Worm (Caenorhabditis elegans) whole organism, early embryonic: ENCODE results near the gene str-60.
"Not testable (repeated sequence)": the region's sequence is repeated elsewhere in the genome, so short reads cannot be mapped to it uniquely, and the experiment has no call there.

Experiments
- B0310.2 ChIP-seq: sonication (generic microtip); optimal IDR thresholded peaks from 2 replicates; lab custom pipeline; 2016; ENCODE audit warnings: mild to moderate bottlenecking, missing genetic modification characterization, missing compliant biosample characterization
- F13C5.2 ChIP-seq: sonication (generic microtip); optimal IDR thresholded peaks from 2 replicates; lab custom pipeline; 2017; ENCODE audit warnings: mild to moderate bottlenecking, missing genetic modification characterization, inconsistent platforms, missing compliant biosample characterization
- aly-1 ChIP-seq: sonication (generic microtip); optimal IDR thresholded peaks from 2 replicates; lab custom pipeline; 2016; ENCODE audit warnings: missing genetic modification characterization, missing compliant biosample characterization
- ama-1 ChIP-seq: fragments of 150-350 bp; optimal IDR thresholded peaks from 2 replicates; lab custom pipeline; 2014
- ceh-13 ChIP-seq: fragments of 200-800 bp; sonication (Bioruptor generic); optimal IDR thresholded peaks from 2 replicates; lab custom pipeline; 2018; ENCODE audit warnings: mild to moderate bottlenecking, missing genetic modification characterization, missing compliant biosample characterization
- ceh-36 ChIP-seq: sonication (generic microtip); optimal IDR thresholded peaks from 2 replicates; lab custom pipeline; 2016; ENCODE audit warnings: missing genetic modification characterization, inconsistent platforms, missing compliant biosample characterization
- ets-7 ChIP-seq: sonication (generic microtip); optimal IDR thresholded peaks from 2 replicates; lab custom pipeline; 2016; ENCODE audit warnings: missing genotype, missing genetic modification characterization, missing compliant biosample characterization
- flt-1 ChIP-seq: fragments of 200-800 bp; sonication (Bioruptor generic); IDR thresholded peaks from 2 replicates; pipeline ENCODE4 v1.3.6; 2022; ENCODE audit warnings: missing genetic modification characterization, missing compliant biosample characterization
- hmbx-1 ChIP-seq: sonication (generic microtip); optimal IDR thresholded peaks from 2 replicates; lab custom pipeline; 2016; ENCODE audit warnings: mild to moderate bottlenecking, missing genetic modification characterization, missing compliant biosample characterization
- hmg-4 ChIP-seq: fragments of 200-800 bp; sonication (Bioruptor generic); optimal IDR thresholded peaks from 2 replicates; lab custom pipeline; 2018; ENCODE audit warnings: mild to moderate bottlenecking, missing genetic modification characterization, missing compliant biosample characterization
- hnd-1 ChIP-seq: sonication (generic microtip); optimal IDR thresholded peaks from 2 replicates; lab custom pipeline; 2016; ENCODE audit warnings: missing genetic modification characterization, missing compliant biosample characterization
- pes-1 ChIP-seq: fragments of 200-800 bp; sonication (Bioruptor generic); IDR thresholded peaks from 2 replicates; pipeline ENCODE4 v1.3.6; 2022; ENCODE audit warnings: missing genetic modification reagents, missing genetic modification characterization, missing compliant biosample characterization
- scrt-1 ChIP-seq: fragments of 200-800 bp; sonication (Bioruptor generic); IDR thresholded peaks from 2 replicates; pipeline ENCODE4 v1.3.6; 2022; ENCODE audit warnings: missing genetic modification characterization, missing compliant biosample characterization
- sea-1 ChIP-seq: fragments of 200-800 bp; sonication (Bioruptor generic); conservative IDR thresholded peaks from 2 replicates; pipeline ENCODE4 v1.3.6; 2022; ENCODE audit warnings: missing genetic modification characterization, missing compliant biosample characterization
- tbx-11 ChIP-seq: fragments of 200-800 bp; sonication (Bioruptor generic); IDR thresholded peaks from 2 replicates; pipeline ENCODE4 v1.3.6; 2022; ENCODE audit warnings: missing genetic modification characterization, missing compliant biosample characterization
- tbx-37 ChIP-seq: fragments of 200-800 bp; sonication (Bioruptor generic); conservative IDR thresholded peaks from 2 replicates; pipeline ENCODE4 v1.3.6; 2022; ENCODE audit warnings: missing genetic modification reagents, missing genetic modification characterization, missing compliant biosample characterization
- tra-4 ChIP-seq: sonication (generic microtip); optimal IDR thresholded peaks from 2 replicates; lab custom pipeline; 2017; ENCODE audit warnings: missing genetic modification characterization, missing compliant biosample characterization

The str-60 gene

ce11 chrV:15897696-15898095, at the start of gene str-60:
TSS of gene str-60 (plus strand) at chrV:15897996.
- TF ChIP-seq aly-1 (tag; lab: Kevin White, UChicago) (no peak), hmg-4 (GFP tag; lab: Kevin White, UChicago) (no peak)

ce11 chrV:15850276-15850811, 47.5 kb upstream of the str-60 start, which contains the start of gene srh-147:
TSS of gene srh-147 (minus strand) at chrV:15850326.
- not testable (repeated sequence) for TF ChIP-seq tbx-37; hnd-1 (tag; lab: Kevin White, UChicago); sea-1 (GFP tag; lab: Robert Waterston, UW)

DNA sequence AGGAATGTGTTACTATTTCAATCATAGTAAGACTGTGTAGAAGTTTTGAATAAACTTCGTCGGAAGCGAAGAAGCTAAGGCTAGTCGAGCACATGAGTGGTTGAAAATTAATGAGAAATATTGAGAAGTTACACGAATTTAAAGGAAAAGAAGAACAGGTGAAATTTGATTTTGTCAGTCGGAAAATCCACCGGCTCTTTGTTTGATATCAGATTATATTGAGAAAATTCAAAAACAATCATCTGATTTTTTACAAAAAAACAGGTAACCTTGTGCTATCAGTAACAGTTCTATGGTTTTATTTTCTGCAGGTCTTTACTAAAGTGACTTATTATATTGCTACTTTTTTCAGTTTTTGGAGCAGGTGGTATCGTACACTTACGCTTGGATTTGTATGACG, 39.5 kb upstream of the str-60 start, which contains the start of gene srh-148:
srh-148 (minus strand) TSS at position 101 of the 400 bp plus-strand sequence.
- TF ChIP-seq tbx-11: no peak

DNA sequence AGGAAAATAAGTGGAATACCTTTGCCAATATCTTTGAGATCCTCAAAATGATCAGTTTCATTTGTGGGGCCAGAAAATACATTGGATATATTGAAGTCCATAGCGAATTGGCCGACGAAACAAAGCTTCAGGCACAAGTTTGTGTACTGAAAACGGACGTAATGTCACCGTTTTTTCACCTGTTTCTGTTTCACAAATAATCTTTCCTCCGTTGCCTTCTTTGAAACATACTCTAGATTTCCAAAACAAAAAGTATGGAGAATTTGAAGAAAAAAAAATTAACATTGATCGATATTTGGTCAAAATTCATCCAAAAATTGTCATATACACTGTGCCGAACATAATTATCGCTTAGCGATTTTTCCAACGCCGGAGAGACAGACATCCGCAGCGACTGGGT, 35.2 kb upstream of the str-60 start, which contains the start of gene srz-12:
srz-12 (minus strand) TSS at position 101 of the 400 bp plus-strand sequence.
- TF ChIP-seq tbx-11: no peak

DNA sequence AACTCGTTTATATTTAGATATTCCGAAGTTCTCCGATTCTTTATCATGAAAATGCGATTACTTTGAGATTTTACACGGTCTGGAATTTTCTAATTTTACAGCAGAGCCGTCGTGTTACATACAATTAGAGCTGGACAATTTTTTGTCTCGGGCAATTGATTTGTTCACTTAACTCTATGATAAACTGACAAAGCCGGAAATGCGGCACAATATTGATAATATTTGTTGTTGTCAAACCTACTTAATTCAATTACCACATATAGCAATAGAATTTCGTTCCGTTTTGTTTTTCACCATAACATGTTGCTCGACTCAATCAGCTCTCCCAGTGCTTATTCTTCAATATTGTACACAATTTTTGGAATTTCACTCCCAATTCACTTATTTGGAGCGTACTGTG, 34.8 kb upstream of the str-60 start, which contains the start of gene srh-299:
srh-299 (plus strand) TSS at position 301 of the 400 bp plus-strand sequence.
- TF ChIP-seq hnd-1 (tag; lab: Kevin White, UChicago): no peak
- no peak for TF ChIP-seq hmbx-1 (tag; lab: Kevin White, UChicago)
- no peak for TF ChIP-seq pes-1
- no peak for TF ChIP-seq flt-1 (GFP tag; lab: Robert Waterston, UW)
- no peak for TF ChIP-seq sea-1 (GFP tag; lab: Robert Waterston, UW)
- no peak for TF ChIP-seq ama-1 (lab: Kevin White, UChicago)
- TF ChIP-seq ceh-36 (tag; lab: Kevin White, UChicago): no peak
- TF ChIP-seq B0310.2 (tag; lab: Kevin White, UChicago): no peak
- no peak for TF ChIP-seq ets-7

ce11 chrV:15865839-15866238, 32.0 kb upstream of the str-60 start, which contains the start of gene srh-293:
TSS of gene srh-293 (plus strand) at chrV:15866139.
- TF ChIP-seq ets-7 (no peak), aly-1 (tag; lab: Kevin White, UChicago) (no peak), F13C5.2 (no peak), ceh-36 (tag; lab: Kevin White, UChicago) (no peak), flt-1 (GFP tag; lab: Robert Waterston, UW) (no peak), scrt-1 (GFP tag; lab: Robert Waterston, UW) (no peak), hmbx-1 (tag; lab: Kevin White, UChicago) (no peak), pes-1 (no peak)

- TF ChIP-seq hmg-4 (GFP tag; lab: Kevin White, UChicago): no peak
- no peak for TF ChIP-seq sea-1 (GFP tag; lab: Robert Waterston, UW)
- TF ChIP-seq pes-1: no peak
- TF ChIP-seq ceh-36 (tag; lab: Kevin White, UChicago): no peak
- TF ChIP-seq scrt-1 (GFP tag; lab: Robert Waterston, UW): no peak
- TF ChIP-seq flt-1 (GFP tag; lab: Robert Waterston, UW): no peak
- no peak for TF ChIP-seq ama-1 (lab: Kevin White, UChicago)
These were observed 30.4 kb upstream of the str-60 start, which contains the start of gene fbxa-197 for ce11 chrV:15867373-15867772. TSS of gene fbxa-197 (plus strand) at chrV:15867673.

- TF ChIP-seq aly-1 (tag; lab: Kevin White, UChicago): no peak
- no peak for TF ChIP-seq flt-1 (GFP tag; lab: Robert Waterston, UW)
- TF ChIP-seq ets-7: no peak
- no peak for TF ChIP-seq hmbx-1 (tag; lab: Kevin White, UChicago)
- TF ChIP-seq hnd-1 (tag; lab: Kevin White, UChicago): no peak
- no peak for TF ChIP-seq B0310.2 (tag; lab: Kevin White, UChicago)
These were observed 27.4 kb upstream of the str-60 start, which contains the start of gene str-57 for ce11 chrV:15870356-15870755. TSS of gene str-57 (plus strand) at chrV:15870656.

ce11 chrV:15872273-15872672, 25.5 kb upstream of the str-60 start, which contains the start of gene str-56:
TSS of gene str-56 (plus strand) at chrV:15872573.
- no peak for TF ChIP-seq B0310.2 (tag; lab: Kevin White, UChicago)
- no peak for TF ChIP-seq flt-1 (GFP tag; lab: Robert Waterston, UW)
- no peak for TF ChIP-seq scrt-1 (GFP tag; lab: Robert Waterston, UW)
- no peak for TF ChIP-seq sea-1 (GFP tag; lab: Robert Waterston, UW)
- no peak for TF ChIP-seq ets-7
- TF ChIP-seq tra-4 (tag; lab: Kevin White, UChicago): no peak
- no peak for TF ChIP-seq F13C5.2

ce11 chrV:15873762-15874161, 24.0 kb upstream of the str-60 start:
- TF ChIP-seq hmg-4 (GFP tag; lab: Kevin White, UChicago) (peak; percentile 99), ets-7 (peak; percentile 97), sea-1 (GFP tag; lab: Robert Waterston, UW) (peak; percentile 99), tbx-37 (peak; percentile 100), hnd-1 (tag; lab: Kevin White, UChicago) (peak; percentile 96), tra-4 (tag; lab: Kevin White, UChicago) (peak; percentile 98), aly-1 (tag; lab: Kevin White, UChicago) (peak; percentile 99), ceh-13 (GFP tag; lab: Kevin White, UChicago) (peak; percentile 99), ama-1 (lab: Kevin White, UChicago) (no peak), flt-1 (GFP tag; lab: Robert Waterston, UW) (peak; percentile 100), B0310.2 (tag; lab: Kevin White, UChicago) (peak; percentile 99), scrt-1 (GFP tag; lab: Robert Waterston, UW) (peak; percentile 100), hmbx-1 (tag; lab: Kevin White, UChicago) (peak; percentile 94), F13C5.2 (peak; percentile 100), ceh-36 (tag; lab: Kevin White, UChicago) (peak; percentile 98), tbx-11 (peak; percentile 100), pes-1 (peak; percentile 99)
